Worm (Caenorhabditis elegans): ENCODE results near the gene apm-3.

Gene apm-3

DNA sequence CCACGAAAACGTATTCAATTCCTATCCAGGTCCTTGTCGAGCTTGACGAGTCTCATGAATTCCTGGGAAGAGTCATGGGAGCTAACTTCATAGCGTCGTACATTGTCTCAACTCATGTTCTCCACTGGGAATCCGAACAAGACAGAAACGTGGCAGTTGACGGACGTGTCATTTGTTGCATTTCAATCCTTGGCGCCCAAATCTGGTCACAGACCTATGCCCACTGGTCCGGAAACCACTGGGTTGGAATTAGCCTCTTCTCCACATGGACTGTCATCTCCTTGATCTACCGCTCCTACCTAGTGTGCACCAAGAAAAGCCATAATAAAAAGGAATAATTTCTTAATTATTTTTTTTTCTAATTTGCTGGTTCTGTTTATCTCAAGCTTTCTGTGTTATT is 27.8 kb downstream of the apm-3 start:
- TF ChIP-seq nhr-43 (tag; optimal IDR thresholded peaks at IDR 0.05; ENCODE audit: poor library complexity, severe bottlenecking) (no peak), nhr-237 (tag; optimal IDR thresholded peaks at IDR 0.05) (no peak), ceh-28 (tag; optimal IDR thresholded peaks at IDR 0.05) (no peak), skn-1 (tag; optimal IDR thresholded peaks at IDR 0.05) (no peak), nhr-67 (tag; optimal IDR thresholded peaks at IDR 0.05) (no peak), ceh-16 (tag; optimal IDR thresholded peaks at IDR 0.05) (no peak), mdl-1 (tag; optimal IDR thresholded peaks at IDR 0.05) (no peak), ztf-11 (tag; optimal IDR thresholded peaks at IDR 0.05) (no peak), nhr-25 (tag; optimal IDR thresholded peaks at IDR 0.05) (no peak), egl-5 (tag; optimal IDR thresholded peaks at IDR 0.05) (no peak), ZK546.5 (tag; optimal IDR thresholded peaks at IDR 0.05) (no peak), lin-39 (tag; optimal IDR thresholded peaks at IDR 0.05) (no peak), ceh-82 (tag; optimal IDR thresholded peaks at IDR 0.05) (no peak), nfya-1 (tag; optimal IDR thresholded peaks at IDR 0.05; ENCODE audit: insufficient read depth) (no peak), R02D3.7 (tag; optimal IDR thresholded peaks at IDR 0.05) (no peak), fkh-10 (GFP tag; optimal IDR thresholded peaks at IDR 0.05) (no peak), tbx-2 (tag; optimal IDR thresholded peaks at IDR 0.05) (no peak), sea-2 (GFP tag; optimal IDR thresholded peaks at IDR 0.05) (no peak), nhr-11 (tag; optimal IDR thresholded peaks at IDR 0.05) (no peak), unc-39 (tag; optimal IDR thresholded peaks at IDR 0.05) (no peak)

DNA sequence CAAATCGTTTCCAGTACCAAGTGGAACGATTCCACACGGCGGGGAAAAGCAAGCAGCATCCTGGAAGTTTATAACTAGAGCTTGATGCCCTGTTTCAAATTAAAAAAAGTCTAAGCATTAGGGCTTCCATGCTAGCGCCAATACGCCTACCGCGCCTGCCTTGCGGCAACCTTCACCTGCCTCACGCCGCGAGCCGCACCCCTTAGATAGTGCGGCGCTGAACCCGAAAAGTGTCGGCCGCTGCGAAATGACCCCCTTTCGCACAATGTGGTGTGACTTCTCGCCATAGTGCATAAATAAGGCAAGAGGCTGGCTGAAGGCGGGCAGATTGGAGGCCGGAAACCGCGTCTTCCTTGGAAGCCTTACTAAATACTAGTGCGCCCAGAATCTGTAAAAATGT is 31.7 kb downstream of the apm-3 start:
- TF ChIP-seq fkh-2 (tag; optimal IDR thresholded peaks at IDR 0.05) (no peak), snpc-4 (tag; optimal IDR thresholded peaks at IDR 0.05) (peak; percentile 74)

DNA sequence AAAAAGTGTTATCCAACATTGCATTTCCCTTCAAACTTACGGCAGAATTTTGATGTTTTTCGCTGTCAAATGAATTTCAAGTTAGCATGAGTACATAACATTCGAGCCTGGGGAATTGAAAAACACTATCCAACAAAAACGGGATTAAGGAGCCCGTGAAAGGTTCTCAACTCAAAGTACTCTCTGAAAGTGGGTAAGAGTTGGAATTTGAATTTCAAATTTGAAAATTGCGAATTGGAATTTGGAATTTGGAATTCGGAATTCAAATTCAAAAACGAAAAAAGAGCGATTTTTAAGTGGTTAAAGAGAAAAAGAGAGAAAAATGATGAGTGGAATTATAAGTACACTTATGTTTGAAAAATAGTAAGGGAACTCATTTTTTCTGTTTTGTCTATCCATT is 36.5 kb downstream of the apm-3 start, which contains the start of the genes C09E10.3 and dgk-1:
Gene C09E10.3, minus strand, starts transcription at position 101 of the 400 bp plus-strand sequence.
Gene dgk-1, minus strand, starts transcription at position 183 of the 400 bp plus-strand sequence.
- no peak for TF ChIP-seq nhr-11 (tag; optimal IDR thresholded peaks at IDR 0.05)
- TF ChIP-seq zag-1 (tag; optimal IDR thresholded peaks at IDR 0.05) = no peak
- no peak for TF ChIP-seq skn-1 (tag; optimal IDR thresholded peaks at IDR 0.05)
- TF ChIP-seq nhr-23 (tag; optimal IDR thresholded peaks at IDR 0.05) = no peak
- TF ChIP-seq nhr-77 (tag; optimal IDR thresholded peaks at IDR 0.05) = no peak
- TF ChIP-seq elt-2 (tag; optimal IDR thresholded peaks at IDR 0.05) = no peak
- TF ChIP-seq unc-62 (GFP tag; optimal IDR thresholded peaks at IDR 0.05) = no peak
- TF ChIP-seq ceh-16 (tag; optimal IDR thresholded peaks at IDR 0.05) = no peak
- TF ChIP-seq mdl-1 (tag; optimal IDR thresholded peaks at IDR 0.05) = no peak

DNA sequence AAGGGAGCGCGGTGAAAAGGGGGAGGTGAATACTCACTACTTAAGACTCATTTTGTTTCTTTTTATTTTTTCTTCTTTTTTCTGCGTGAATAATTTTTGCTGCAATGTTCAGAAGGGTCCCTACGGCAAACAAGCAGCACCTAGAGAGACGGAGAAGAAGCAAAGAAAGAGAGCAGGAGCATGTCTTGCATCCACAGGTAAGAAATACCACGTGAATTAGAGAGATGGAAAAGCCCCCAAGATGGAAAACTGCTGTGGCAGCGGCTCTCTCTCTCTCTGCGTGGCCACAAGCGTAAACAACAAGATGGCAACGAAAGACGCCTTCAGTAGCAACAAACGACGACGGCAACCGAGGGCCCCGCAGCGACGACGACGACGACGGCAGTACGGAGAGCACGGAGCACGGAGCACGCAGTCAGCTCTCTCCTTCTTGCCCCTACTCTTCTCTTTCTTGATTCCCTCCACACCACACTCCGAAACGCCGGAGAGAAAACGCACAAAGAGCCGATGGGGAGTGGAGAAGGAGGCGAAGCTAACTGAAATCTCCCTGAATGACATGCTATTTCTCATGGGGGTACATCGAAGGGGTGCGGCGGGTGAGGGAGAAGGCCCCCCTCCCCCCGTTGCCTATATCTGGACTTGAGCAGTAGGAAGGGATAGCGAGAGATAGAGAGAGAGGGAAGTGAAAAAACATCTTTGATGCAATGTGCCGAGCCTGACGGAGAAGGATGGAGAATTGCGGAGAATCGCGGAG is 38.1 kb downstream of the apm-3 start:
- TF ChIP-seq pha-4 (tag; optimal IDR thresholded peaks at IDR 0.05) = no peak
- peak; percentile 51 for TF ChIP-seq tbx-2 (tag; optimal IDR thresholded peaks at IDR 0.05)
- peak; percentile 15 for TF ChIP-seq lin-39 (tag; optimal IDR thresholded peaks at IDR 0.05)
- TF ChIP-seq nfya-1 (tag; optimal IDR thresholded peaks at IDR 0.05; ENCODE audit: insufficient read depth) = peak; percentile 62
- TF ChIP-seq nhr-43 (tag; optimal IDR thresholded peaks at IDR 0.05; ENCODE audit: poor library complexity, severe bottlenecking) = no peak
- TF ChIP-seq lin-15B (tag; optimal IDR thresholded peaks at IDR 0.05) = no peak
- TF ChIP-seq mdl-1 (tag; optimal IDR thresholded peaks at IDR 0.05) = peak; percentile 49
- TF ChIP-seq hmg-11 (tag; optimal IDR thresholded peaks at IDR 0.05) = peak; percentile 57
- TF ChIP-seq snpc-4 (tag; optimal IDR thresholded peaks at IDR 0.05) = peak; percentile 55
- peak; percentile 60 for TF ChIP-seq fkh-10 (GFP tag; optimal IDR thresholded peaks at IDR 0.05)
- TF ChIP-seq zag-1 (tag; optimal IDR thresholded peaks at IDR 0.05) = peak; percentile 3
- TF ChIP-seq elt-1 (tag; optimal IDR thresholded peaks at IDR 0.05) = peak; percentile 27
- TF ChIP-seq sea-2 (GFP tag; optimal IDR thresholded peaks at IDR 0.05) = peak; percentile 32
- TF ChIP-seq mml-1 (tag; optimal IDR thresholded peaks at IDR 0.05) = no peak
- no peak for TF ChIP-seq ztf-11 (tag; optimal IDR thresholded peaks at IDR 0.05)
- TF ChIP-seq daf-12 (tag; optimal IDR thresholded peaks at IDR 0.05) = no peak
- TF ChIP-seq ceh-28 (tag; optimal IDR thresholded peaks at IDR 0.05) = peak; percentile 4

DNA sequence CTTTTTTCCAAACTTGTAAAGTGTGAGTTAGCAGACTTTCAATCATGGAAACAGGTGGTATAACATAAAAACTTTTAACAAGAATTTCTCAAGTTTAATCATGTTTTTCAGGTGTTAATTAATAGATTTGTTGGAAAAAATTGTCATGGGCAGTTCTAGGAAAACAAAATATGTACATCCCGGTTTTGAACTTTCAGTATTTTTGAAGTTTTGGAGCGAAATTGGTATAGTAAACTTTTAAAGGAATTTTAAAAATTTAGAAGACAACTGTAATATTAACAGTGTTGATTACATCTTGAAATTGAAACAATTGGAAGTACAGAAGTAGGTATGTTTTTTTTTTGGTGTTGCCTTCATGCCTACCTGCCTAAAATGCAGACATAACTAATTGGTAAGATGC is 39.9 kb downstream of the apm-3 start:
- TF ChIP-seq nhr-76 (tag; optimal IDR thresholded peaks at IDR 0.05) (no peak), ztf-4 (tag; optimal IDR thresholded peaks at IDR 0.05) (no peak), nhr-12 (tag; optimal IDR thresholded peaks at IDR 0.05) (no peak)

Data from whole organism, L3 larva.